Worm (Caenorhabditis elegans) whole organism, L4 larva: ENCODE results near the gene nhr-122.
A peak's percentile ranks its signal among the peaks of the same experiment; 100 is the strongest.

ENCODE experiments used
- D1046.2 ChIP-seq: fragments of 200-800 bp; sonication (Bioruptor generic); IDR thresholded peaks from 2 replicates; pipeline ENCODE4 v1.3.6; 2022; ENCODE audit warnings: missing genetic modification characterization, missing compliant biosample characterization
- F10B5.3 ChIP-seq: sonication (generic microtip); optimal IDR thresholded peaks from 2 replicates; lab custom pipeline; 2016; ENCODE audit warnings: mild to moderate bottlenecking, missing genetic modification characterization, missing compliant biosample characterization
- F26F4.8 ChIP-seq: fragments of 200-800 bp; sonication (Bioruptor generic); conservative IDR thresholded peaks from 2 replicates; pipeline ENCODE4 v1.3.6; 2022; ENCODE audit warnings: missing genetic modification characterization, missing compliant biosample characterization
- F37D6.2 ChIP-seq: sonication (generic microtip); optimal IDR thresholded peaks from 2 replicates; lab custom pipeline; 2016; ENCODE audit warnings: mild to moderate bottlenecking, missing genetic modification characterization, missing compliant biosample characterization
- F44E2.7 ChIP-seq: fragments of 200-800 bp; sonication (Bioruptor generic); IDR thresholded peaks from 2 replicates; pipeline ENCODE4 v2.1.2; 2022; ENCODE audit warnings: missing genetic modification characterization, missing compliant biosample characterization
- F49E8.2 ChIP-seq: sonication (generic microtip); optimal IDR thresholded peaks from 2 replicates; lab custom pipeline; 2016; ENCODE audit warnings: missing compliant biosample characterization, mild to moderate bottlenecking, missing genetic modification characterization, borderline replicate concordance
- T20F7.1 ChIP-seq: fragments of 200-800 bp; sonication (Bioruptor generic); optimal IDR thresholded peaks from 2 replicates; lab custom pipeline; 2018; ENCODE audit warnings: mild to moderate bottlenecking, missing genetic modification characterization, missing compliant biosample characterization
- T26A8.4 ChIP-seq: fragments of 200-800 bp; sonication (Bioruptor generic); IDR thresholded peaks from 2 replicates; pipeline ENCODE4 v1.3.6; 2022; ENCODE audit warnings: missing genetic modification characterization, missing compliant biosample characterization
- Y75B8A.6 ChIP-seq: fragments of 200-800 bp; sonication (Bioruptor generic); IDR thresholded peaks from 2 replicates; pipeline ENCODE4 v1.3.6; 2022; ENCODE audit warnings: missing genetic modification reagents, missing genetic modification characterization, missing compliant biosample characterization
- ZK546.5 ChIP-seq, 2 experiments: sonication (generic microtip); optimal IDR thresholded peaks; 2 replicates each; lab custom pipeline; 2017; ENCODE audit warnings: missing biosample characterization in 2 of 2, missing genetic modification characterization in 2 of 2
- attf-4 ChIP-seq: sonication (generic microtip); optimal IDR thresholded peaks from 3 replicates; lab custom pipeline; 2017; ENCODE audit warnings: missing biosample characterization, missing genetic modification characterization
- ceh-20 ChIP-seq: fragments of 200-800 bp; sonication (Bioruptor generic); IDR thresholded peaks from 2 replicates; pipeline ENCODE4 v1.3.6; 2022; ENCODE audit warnings: missing genetic modification reagents, missing genetic modification characterization, missing compliant biosample characterization
- ceh-62 ChIP-seq: sonication (generic microtip); optimal IDR thresholded peaks from 2 replicates; lab custom pipeline; 2017; ENCODE audit warnings: missing biosample characterization, missing genetic modification characterization
- ctbp-1 ChIP-seq: fragments of 200-800 bp; sonication (Bioruptor generic); IDR thresholded peaks from 2 replicates; pipeline ENCODE4 v1.3.6; 2022; ENCODE audit warnings: missing genetic modification reagents, missing genetic modification characterization, missing compliant biosample characterization
- daf-16 ChIP-seq, 3 experiments: sonication (generic microtip); optimal IDR thresholded peaks; 2 replicates each; lab custom pipeline; 2016 to 2017; ENCODE audit warnings: missing genetic modification characterization in 3 of 3, missing genetic modification reagents in 3 of 3, mild to moderate bottlenecking in 2 of 3, missing compliant biosample characterization in 2 of 3, missing biosample characterization in 1 of 3, moderate library complexity in 1 of 3
- dmd-6 ChIP-seq: fragments of 200-800 bp; sonication (Bioruptor generic); IDR thresholded peaks from 2 replicates; pipeline ENCODE4 v1.3.6; 2022; ENCODE audit warnings: missing genetic modification reagents, missing genetic modification characterization, missing compliant biosample characterization
- duxl-1 ChIP-seq: sonication (generic microtip); optimal IDR thresholded peaks from 2 replicates; lab custom pipeline; 2016; ENCODE audit warnings: mild to moderate bottlenecking, missing genetic modification characterization, moderate library complexity, missing compliant biosample characterization; ENCODE audit not compliant: poor library complexity
- dve-1 ChIP-seq: sonication (generic microtip); optimal IDR thresholded peaks from 2 replicates; lab custom pipeline; 2017; ENCODE audit warnings: antibody characterized with exemption, mild to moderate bottlenecking, missing genetic modification characterization, missing compliant biosample characterization; ENCODE audit not compliant: insufficient read depth
- fkh-10 ChIP-seq: fragments of 150-350 bp; optimal IDR thresholded peaks from 2 replicates; lab custom pipeline; 2014; ENCODE audit warnings: missing biosample characterization, missing genetic modification reagents, missing genetic modification characterization
- fos-1 ChIP-seq: fragments of 150-350 bp; optimal IDR thresholded peaks from 2 replicates; lab custom pipeline; 2014; ENCODE audit warnings: missing biosample characterization, missing genetic modification characterization
- hlh-30 ChIP-seq: sonication (generic microtip); optimal IDR thresholded peaks from 2 replicates; lab custom pipeline; 2017; ENCODE audit warnings: antibody characterized with exemption, mild to moderate bottlenecking, missing genetic modification characterization, missing compliant biosample characterization; ENCODE audit not compliant: insufficient read depth
- hmg-1.1 ChIP-seq: fragments of 200-800 bp; sonication (Bioruptor generic); IDR thresholded peaks from 2 replicates; pipeline ENCODE4 v1.3.6; 2022; ENCODE audit warnings: missing genetic modification reagents, missing genetic modification characterization, missing compliant biosample characterization
- lim-7 ChIP-seq: fragments of 200-800 bp; sonication (Bioruptor generic); IDR thresholded peaks from 2 replicates; pipeline ENCODE4 v1.3.6; 2022; ENCODE audit warnings: missing genetic modification characterization, missing compliant biosample characterization
- lin-1 ChIP-seq: fragments of 200-800 bp; sonication (Bioruptor generic); IDR thresholded peaks from 2 replicates; pipeline ENCODE4 v1.3.6; 2022; ENCODE audit warnings: missing genetic modification reagents, missing genetic modification characterization, missing compliant biosample characterization
- lin-13 ChIP-seq: fragments of 150-350 bp; optimal IDR thresholded peaks from 2 replicates; lab custom pipeline; 2014; ENCODE audit warnings: missing biosample characterization, missing genetic modification reagents, missing genetic modification characterization
- lin-15B ChIP-seq: fragments of 150-350 bp; sonication (generic microtip); optimal IDR thresholded peaks from 3 replicates; lab custom pipeline; 2014; ENCODE audit warnings: missing biosample characterization, missing genetic modification characterization
- lin-29 ChIP-seq: fragments of 200-800 bp; sonication (Bioruptor generic); IDR thresholded peaks from 2 replicates; pipeline ENCODE4 v1.3.6; 2022; ENCODE audit warnings: missing genetic modification reagents, missing genetic modification characterization, missing compliant biosample characterization
- lin-38 ChIP-seq: fragments of 200-800 bp; sonication (Bioruptor generic); IDR thresholded peaks from 2 replicates; pipeline ENCODE4 v1.3.6; 2022; ENCODE audit warnings: missing genetic modification reagents, missing genetic modification characterization, missing compliant biosample characterization
- lin-39 ChIP-seq: fragments of 150-350 bp; optimal IDR thresholded peaks from 2 replicates; lab custom pipeline; 2014; ENCODE audit warnings: missing biosample characterization, missing genetic modification reagents, missing genetic modification characterization
- lsy-2 ChIP-seq, 2 experiments: fragments of 150-350 bp in 1 of 2; sonication (generic microtip) in 1 of 2; optimal IDR thresholded peaks; 2 replicates each; lab custom pipeline; 2014 to 2017; ENCODE audit warnings: missing biosample characterization in 2 of 2, missing genetic modification characterization in 2 of 2
- madf-9 ChIP-seq: fragments of 200-800 bp; sonication (Bioruptor generic); conservative IDR thresholded peaks from 2 replicates; pipeline ENCODE4 v1.3.6; 2022; ENCODE audit warnings: missing genetic modification reagents, missing genetic modification characterization, missing compliant biosample characterization
- mes-2 ChIP-seq: sonication (generic microtip); optimal IDR thresholded peaks from 2 replicates; lab custom pipeline; 2016; ENCODE audit warnings: missing genotype, mild to moderate bottlenecking, missing genetic modification characterization, missing compliant biosample characterization; ENCODE audit not compliant: poor library complexity, severe bottlenecking
- nhr-10 ChIP-seq: fragments of 150-350 bp; optimal IDR thresholded peaks from 2 replicates; lab custom pipeline; 2014; ENCODE audit warnings: missing biosample characterization, missing genetic modification characterization
- nhr-11 ChIP-seq: fragments of 150-350 bp; optimal IDR thresholded peaks from 2 replicates; lab custom pipeline; 2014; ENCODE audit warnings: missing biosample characterization, missing genetic modification characterization
- nhr-111 ChIP-seq: fragments of 200-800 bp; sonication (Bioruptor generic); optimal IDR thresholded peaks from 2 replicates; lab custom pipeline; 2018; ENCODE audit warnings: mild to moderate bottlenecking, missing genetic modification characterization, missing compliant biosample characterization
- nhr-237 ChIP-seq: sonication (generic microtip); optimal IDR thresholded peaks from 2 replicates; lab custom pipeline; 2017; ENCODE audit warnings: missing biosample characterization, missing genetic modification characterization
- nhr-48 ChIP-seq: sonication (generic microtip); optimal IDR thresholded peaks from 2 replicates; lab custom pipeline; 2016; ENCODE audit warnings: mild to moderate bottlenecking, missing genetic modification characterization, missing compliant biosample characterization
- nhr-6 ChIP-seq: fragments of 150-350 bp; optimal IDR thresholded peaks from 2 replicates; lab custom pipeline; 2014; ENCODE audit warnings: missing biosample characterization, missing genetic modification characterization
- nhr-76 ChIP-seq: fragments of 150-350 bp; optimal IDR thresholded peaks from 2 replicates; lab custom pipeline; 2014; ENCODE audit warnings: missing biosample characterization, missing genetic modification characterization
- nhr-77 ChIP-seq: fragments of 150-350 bp; optimal IDR thresholded peaks from 2 replicates; lab custom pipeline; 2014; ENCODE audit warnings: missing biosample characterization, missing genetic modification characterization
- set-16 ChIP-seq: fragments of 200-800 bp; sonication (Bioruptor generic); IDR thresholded peaks from 2 replicates; pipeline ENCODE4 v1.3.6; 2022; ENCODE audit warnings: missing genetic modification reagents, missing genetic modification characterization, missing compliant biosample characterization
- skn-1 ChIP-seq: fragments of 150-350 bp; optimal IDR thresholded peaks from 2 replicates; lab custom pipeline; 2014; ENCODE audit warnings: missing biosample characterization, missing genetic modification characterization
- snpc-1.2 ChIP-seq: fragments of 200-800 bp; sonication (Bioruptor generic); IDR thresholded peaks from 2 replicates; pipeline ENCODE4 v1.3.6; 2022; ENCODE audit warnings: missing genetic modification reagents, missing genetic modification characterization, missing compliant biosample characterization
- tra-1 ChIP-seq: fragments of 200-800 bp; sonication (Bioruptor generic); IDR thresholded peaks from 2 replicates; pipeline ENCODE4 v1.3.6; 2022; ENCODE audit warnings: missing genetic modification reagents, missing genetic modification characterization, missing compliant biosample characterization
- unc-39 ChIP-seq: sonication (generic microtip); optimal IDR thresholded peaks from 2 replicates; lab custom pipeline; 2017; ENCODE audit warnings: missing biosample characterization, missing genetic modification characterization
- unc-62 ChIP-seq, 3 experiments: fragments of 150-350 bp in 1 of 3; sonication (generic microtip); optimal IDR thresholded peaks in 2 of 3; peaks in 1 of 3; 1 replicate in 1 of 3; 2 replicates in 2 of 3; lab custom pipeline; 2014 to 2017; ENCODE audit warnings: missing biosample characterization in 3 of 3, missing genetic modification characterization in 3 of 3, missing genetic modification reagents in 3 of 3, missing genotype in 1 of 3
- zfp-3 ChIP-seq: fragments of 200-800 bp; sonication (Bioruptor generic); conservative IDR thresholded peaks from 2 replicates; pipeline ENCODE4 v1.3.6; 2022; ENCODE audit warnings: missing genetic modification reagents, missing genetic modification characterization, missing compliant biosample characterization
- zip-11 ChIP-seq: fragments of 200-800 bp; sonication (Bioruptor generic); IDR thresholded peaks from 2 replicates; pipeline ENCODE4 v1.3.6; 2022; ENCODE audit warnings: missing genetic modification characterization, missing compliant biosample characterization
- zip-2 ChIP-seq: fragments of 150-350 bp; optimal IDR thresholded peaks from 2 replicates; lab custom pipeline; 2014; ENCODE audit warnings: missing biosample characterization, missing genetic modification characterization

The nhr-122 gene

ce11 chrIV:1659045-1659741 is 45.5 kb downstream of the nhr-122 start, which contains the start of gene rps-28 (continued):
- peak; percentile 89 for TF ChIP-seq F49E8.2 (tag; lab: Kevin White, UChicago)
- no peak for TF ChIP-seq zip-11 (GFP tag; lab: Robert Waterston, UW)
- no peak for TF ChIP-seq F26F4.8 (GFP tag; lab: Robert Waterston, UW)
- TF ChIP-seq unc-39 (tag; lab: Kevin White, UChicago), result no peak
- peak; percentile 90 for TF ChIP-seq lin-1
- TF ChIP-seq hlh-30 (tag; lab: Kevin White, UChicago), result peak; percentile 94
- no peak for TF ChIP-seq fos-1
- TF ChIP-seq D1046.2 (GFP tag; lab: Robert Waterston, UW), result peak; percentile 87
- TF ChIP-seq F10B5.3 (tag; lab: Kevin White, UChicago), result no peak
- TF ChIP-seq hmg-1.1 (GFP tag; lab: Robert Waterston, UW), result peak; percentile 96
- peak; percentile 90 for TF ChIP-seq duxl-1 (tag; lab: Kevin White, UChicago)
- peak; percentile 97 for TF ChIP-seq lin-13 (GFP tag; lab: Kevin White, UChicago)
- no peak for TF ChIP-seq ceh-62
- peak; percentile 87 to 96 for TF ChIP-seq lsy-2 (tag; optimal IDR thresholded peaks at IDR 0.05; lab: Kevin White, UChicago)
- TF ChIP-seq nhr-6 (tag; lab: Kevin White, UChicago), result peak; percentile 90
- peak; percentile 98 for TF ChIP-seq nhr-77 (tag; lab: Kevin White, UChicago)
- TF ChIP-seq mes-2 (tag; lab: Kevin White, UChicago), result peak; percentile 97
- peak in 1 of 2 experiments; percentile 73 for TF ChIP-seq ZK546.5 (tag; optimal IDR thresholded peaks at IDR 0.05; lab: Kevin White, UChicago)
- TF ChIP-seq zfp-3 (GFP tag; lab: Robert Waterston, UW), result peak; percentile 88
- TF ChIP-seq madf-9 (GFP tag; lab: Robert Waterston, UW), result peak; percentile 92
- no peak for TF ChIP-seq attf-4 (tag; lab: Kevin White, UChicago)
- peak; percentile 53; the same call in 1 of the 2 replicates for TF ChIP-seq set-16 (GFP tag; lab: Robert Waterston, UW)
- no peak for TF ChIP-seq F44E2.7 (GFP tag; lab: Robert Waterston, UW)
- peak; percentile 89 for TF ChIP-seq lin-29
- TF ChIP-seq Y75B8A.6 (GFP tag; lab: Robert Waterston, UW), result no peak
- peak; percentile 19 for TF ChIP-seq lin-39
- TF ChIP-seq zip-2 (tag; lab: Kevin White, UChicago), result peak; percentile 57
- TF ChIP-seq tra-1 (GFP tag; lab: Robert Waterston, UW), result peak; percentile 93
- peak; percentile 78 for TF ChIP-seq ctbp-1 (GFP tag; lab: Robert Waterston, UW)
- peak; percentile 89 for TF ChIP-seq F37D6.2 (tag; lab: Kevin White, UChicago)
- TF ChIP-seq nhr-11, result peak; percentile 94
- no peak for TF ChIP-seq nhr-76 (tag; lab: Kevin White, UChicago)
- peak; percentile 66; the same call in 1 of the 2 replicates for TF ChIP-seq lim-7 (GFP tag; lab: Robert Waterston, UW)
- TF ChIP-seq daf-16 (GFP tag; optimal IDR thresholded peaks at IDR 0.05; lab: Kevin White, UChicago), result peak; percentile 17 to 61
- peak; percentile 85 for TF ChIP-seq daf-16 (tag; optimal IDR thresholded peaks at IDR 0.05; lab: Kevin White, UChicago)
- TF ChIP-seq nhr-111 (GFP tag; lab: Kevin White, UChicago), result no peak
- peak; percentile 91 for TF ChIP-seq T26A8.4 (GFP tag; lab: Robert Waterston, UW)
- peak; percentile 37 for TF ChIP-seq nhr-10 (tag; lab: Kevin White, UChicago)
- TF ChIP-seq dmd-6, result peak; percentile 91
- TF ChIP-seq lin-38 (GFP tag; lab: Robert Waterston, UW), result peak; percentile 93
- TF ChIP-seq unc-62 (GFP tag; optimal IDR thresholded peaks at IDR 0.05 in 1 of 2; lab: Kevin White, UChicago), result peak in 1 of 2 experiments; percentile 92
- no peak for TF ChIP-seq unc-62 (tag; optimal IDR thresholded peaks at IDR 0.05; lab: Kevin White, UChicago)
- TF ChIP-seq dve-1 (tag; lab: Kevin White, UChicago), result peak; percentile 98
- TF ChIP-seq lin-15B (tag; lab: Kevin White, UChicago), result peak; percentile 60
- TF ChIP-seq nhr-48 (tag; lab: Kevin White, UChicago), result peak; percentile 63
- TF ChIP-seq T20F7.1 (GFP tag; lab: Kevin White, UChicago), result peak; percentile 100
- peak; percentile 95 for TF ChIP-seq fkh-10 (GFP tag; lab: Kevin White, UChicago)
- peak; percentile 81 for TF ChIP-seq snpc-1.2 (GFP tag; lab: Robert Waterston, UW)
- TF ChIP-seq skn-1 (tag; lab: Kevin White, UChicago), result no peak
- TF ChIP-seq ceh-20, result peak; percentile 91
- TF ChIP-seq nhr-237 (tag; lab: Kevin White, UChicago), result peak; percentile 48
